Worm (Caenorhabditis elegans): ENCODE data around the gene stc-1.

stc-1 gene

ce11 chrII:8603567-8604359 is 37.8 kb upstream of the stc-1 start, which contains the start of gene suf-1 (continued):
- TF ChIP-seq efl-1 (GFP tag; optimal IDR thresholded peaks at IDR 0.05) (peak; percentile 43), B0336.3 (GFP tag; IDR thresholded peaks at IDR 0.05) (peak; percentile 89), ztf-6 (GFP tag; IDR thresholded peaks at IDR 0.05) (no peak), K12H6.12 (tag; optimal IDR thresholded peaks at IDR 0.05) (no peak), snpc-1.1 (tag; optimal IDR thresholded peaks at IDR 0.05; ENCODE audit: insufficient read depth) (peak; percentile 64), Y95B8A.8 (GFP tag; IDR thresholded peaks at IDR 0.05) (0 out of 2 replicates have a peak, but pooled peaks have one; percentile 34), aptf-3 (GFP tag; IDR thresholded peaks at IDR 0.05) (peak; percentile 13; the same call in 1 of the 2 replicates), F57C9.4 (tag; optimal IDR thresholded peaks at IDR 0.05) (no peak), chd-7 (tag; optimal IDR thresholded peaks at IDR 0.05) (no peak), lin-40 (tag; optimal IDR thresholded peaks at IDR 0.05) (no peak), Y56A3A.18 (GFP tag; IDR thresholded peaks at IDR 0.05) (peak; percentile 75; the same call in 1 of the 2 replicates), hlh-26 (GFP tag; conservative IDR thresholded peaks at IDR 0.05) (no peak), unc-62 (GFP tag; optimal IDR thresholded peaks at IDR 0.05) (no peak), snpc-1.3 (tag; optimal IDR thresholded peaks at IDR 0.05; ENCODE audit: insufficient read depth) (peak; percentile 2), mxl-1 (tag; optimal IDR thresholded peaks at IDR 0.05) (peak; percentile 29), nhr-120 (GFP tag; IDR thresholded peaks at IDR 0.05) (no peak), ceh-100 (GFP tag; IDR thresholded peaks at IDR 0.05) (peak; percentile 32; the same call in 1 of the 2 replicates), lir-1 (GFP tag; conservative IDR thresholded peaks at IDR 0.05) (no peak), hsf-1 (GFP tag; IDR thresholded peaks at IDR 0.05) (peak; percentile 79), cebp-2 (GFP tag; IDR thresholded peaks at IDR 0.05) (peak; percentile 77; the same call in 1 of the 2 replicates), lin-54 (GFP tag; optimal IDR thresholded peaks at IDR 0.05) (peak; percentile 73), snpc-3.4 (tag; optimal IDR thresholded peaks at IDR 0.05) (peak; percentile 80), madf-3 (GFP tag; IDR thresholded peaks at IDR 0.05) (peak; percentile 88), nfya-1 (tag; optimal IDR thresholded peaks at IDR 0.05; ENCODE audit: borderline replicate concordance, insufficient read depth) (no peak), ZK185.1 (tag; optimal IDR thresholded peaks at IDR 0.05; ENCODE audit: poor library complexity, severe bottlenecking) (peak; percentile 55), gei-17 (GFP tag; optimal IDR thresholded peaks at IDR 0.05) (no peak), attf-6 (GFP tag; IDR thresholded peaks at IDR 0.05) (peak; percentile 73), egl-44 (GFP tag; IDR thresholded peaks at IDR 0.05) (no peak), ztf-22 (GFP tag; optimal IDR thresholded peaks at IDR 0.05) (no peak), C06A6.2 (GFP tag; conservative IDR thresholded peaks at IDR 0.05) (no peak), T26A5.8 (tag; optimal IDR thresholded peaks at IDR 0.05) (no peak), Y53F4B.3 (GFP tag; IDR thresholded peaks at IDR 0.05) (no peak), mes-4 (tag; optimal IDR thresholded peaks at IDR 0.05) (no peak)

ce11 chrII:8602337-8602944 is 36.5 kb upstream of the stc-1 start, which contains the start of the genes cpf-1 and rpl-26:
TSS of gene cpf-1 (minus strand) at chrII:8602440.
TSS of gene rpl-26 (plus strand) at chrII:8602785.
- no peak for TF ChIP-seq madf-3 (GFP tag; IDR thresholded peaks at IDR 0.05)
- TF ChIP-seq attf-5 (GFP tag; optimal IDR thresholded peaks at IDR 0.05), result peak; percentile 18
- peak; percentile 54 for TF ChIP-seq snpc-1.1 (tag; optimal IDR thresholded peaks at IDR 0.05; ENCODE audit: insufficient read depth)
- no peak for TF ChIP-seq ceh-91 (GFP tag; IDR thresholded peaks at IDR 0.05)
- 0 out of 2 replicates have a peak, but pooled peaks have one; percentile 8 for TF ChIP-seq zfh-2 (GFP tag; conservative IDR thresholded peaks at IDR 0.05)
- TF ChIP-seq ZK185.1 (tag; optimal IDR thresholded peaks at IDR 0.05; ENCODE audit: poor library complexity, severe bottlenecking), result no peak
- TF ChIP-seq fkh-3 (tag; optimal IDR thresholded peaks at IDR 0.05), result no peak
- peak; percentile 38; the same call in 1 of the 2 replicates for TF ChIP-seq madf-6 (GFP tag; IDR thresholded peaks at IDR 0.05)
- TF ChIP-seq lsl-1 (GFP tag; optimal IDR thresholded peaks at IDR 0.05), result peak; percentile 34
- no peak for TF ChIP-seq mes-4 (tag; optimal IDR thresholded peaks at IDR 0.05)
- peak; percentile 60 for TF ChIP-seq lin-54 (GFP tag; optimal IDR thresholded peaks at IDR 0.05)
- TF ChIP-seq sptf-2 (GFP tag; optimal IDR thresholded peaks at IDR 0.05), result peak; percentile 92
- no peak for TF ChIP-seq akir-1 (GFP tag; optimal IDR thresholded peaks at IDR 0.05)
- peak; percentile 71 for TF ChIP-seq snpc-4 (GFP tag; optimal IDR thresholded peaks at IDR 0.05)
- TF ChIP-seq snpc-4 (tag; optimal IDR thresholded peaks at IDR 0.05), result peak; percentile 55 to 80 (median 74)
- TF ChIP-seq F33H1.4 (GFP tag; IDR thresholded peaks at IDR 0.05), result peak; percentile 88
- no peak for TF ChIP-seq F49E8.2 (tag; optimal IDR thresholded peaks at IDR 0.05; ENCODE audit: insufficient read depth)

All from whole organism, young adult.